Fruit fly (Drosophila melanogaster): ENCODE results near the gene CG9147.

DNA sequence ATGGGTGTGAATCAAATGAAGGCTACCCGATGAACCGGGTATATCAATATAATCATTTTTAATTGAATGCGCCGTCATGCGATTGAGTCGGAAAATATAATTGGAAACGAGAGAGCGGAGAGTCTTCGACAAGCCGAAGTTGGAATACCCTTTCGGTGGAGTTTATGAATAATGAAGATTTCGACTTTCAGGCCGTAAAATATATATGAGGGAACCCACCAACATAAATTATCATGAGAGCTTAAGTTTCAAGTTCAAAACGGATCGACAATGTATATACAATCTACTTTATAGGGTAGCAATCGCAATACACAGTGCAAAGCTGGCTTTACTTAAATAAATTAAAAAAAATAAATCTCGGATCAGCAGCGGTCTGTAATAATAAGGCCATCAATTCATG, 34.0 kb upstream of the CG9147 start:
- TF ChIP-seq Mnt (GFP tag; optimal IDR thresholded peaks at IDR 0.05) (no peak), pad (GFP tag; optimal IDR thresholded peaks at IDR 0.05) (no peak), Crg-1 (GFP tag; optimal IDR thresholded peaks at IDR 0.05) (no peak), tj (GFP tag; optimal IDR thresholded peaks at IDR 0.05) (no peak), CG1620 (GFP tag; optimal IDR thresholded peaks at IDR 0.05) (no peak), CG5204 (GFP tag; optimal IDR thresholded peaks at IDR 0.05) (no peak), bab1 (GFP tag; optimal IDR thresholded peaks at IDR 0.05) (no peak)
